Fruit fly (Drosophila melanogaster): Measurements from ENCODE around the gene CG7634.
A peak's percentile ranks its signal among the peaks of the same experiment; 100 is the strongest.

The CG7634 gene

DNA sequence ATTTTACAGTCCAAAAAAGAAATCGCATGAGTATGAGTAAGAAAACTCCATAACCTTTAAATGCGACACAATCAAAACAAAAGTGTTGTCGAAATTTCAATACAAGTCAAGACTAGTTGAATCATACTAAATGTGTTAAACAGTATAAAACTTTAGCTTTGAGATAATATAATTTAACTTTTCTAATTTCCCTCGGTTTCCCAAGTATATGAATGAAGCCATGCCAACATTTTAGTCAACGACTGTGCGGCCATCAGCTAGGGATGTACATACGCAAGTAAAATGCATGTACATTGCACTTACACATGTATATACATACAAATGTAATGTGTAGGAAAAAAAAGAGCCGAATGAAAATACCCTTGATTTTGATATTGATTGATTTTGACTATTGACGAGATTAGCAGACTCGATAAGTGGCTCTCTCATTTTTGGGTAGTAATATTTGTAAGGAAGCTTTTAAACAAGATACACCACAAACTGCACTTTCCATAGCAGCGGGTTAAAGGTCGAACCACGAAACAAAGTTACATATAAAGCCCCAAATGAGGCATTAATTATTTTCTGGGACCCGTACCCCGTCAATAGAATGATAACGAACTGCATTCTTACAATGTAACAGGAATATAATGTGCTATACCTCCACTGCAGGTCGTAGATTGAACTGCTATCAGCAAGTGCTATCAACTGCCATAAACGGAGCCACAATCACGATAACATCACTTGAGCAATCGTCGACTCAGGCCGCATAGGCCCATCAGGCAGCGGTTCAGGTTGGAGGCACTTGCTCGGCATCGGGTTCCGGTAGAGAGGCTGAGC lies 40.9 kb upstream of the CG7634 start (continued):
- no peak for TF ChIP-seq CG11902 (GFP tag; optimal IDR thresholded peaks at IDR 0.05)
- no peak for TF ChIP-seq CG16779 (tag; optimal IDR thresholded peaks at IDR 0.05)
- peak; percentile 16 for TF ChIP-seq CG8319 (GFP tag; optimal IDR thresholded peaks at IDR 0.05)
- no peak for TF ChIP-seq Blimp-1 (GFP tag; optimal IDR thresholded peaks at IDR 0.05)
- peak; percentile 66 for TF ChIP-seq Hr4 (GFP tag; optimal IDR thresholded peaks at IDR 0.05)
- peak; percentile 24 for TF ChIP-seq CG11762 (GFP tag; optimal IDR thresholded peaks at IDR 0.05; ENCODE audit: insufficient read depth)
- TF ChIP-seq dsx (GFP tag; optimal IDR thresholded peaks at IDR 0.05; ENCODE audit: poor library complexity, severe bottlenecking): peak; percentile 95
- TF ChIP-seq cyc (GFP tag; optimal IDR thresholded peaks at IDR 0.05): peak; percentile 48
- peak; percentile 49 for TF ChIP-seq Ets96B (tag; optimal IDR thresholded peaks at IDR 0.05)
- TF ChIP-seq vri (GFP tag; optimal IDR thresholded peaks at IDR 0.05): no peak
- peak; percentile 39 for TF ChIP-seq CG31627 (GFP tag; optimal IDR thresholded peaks at IDR 0.05)
- TF ChIP-seq CG11294 (GFP tag; IDR thresholded peaks at IDR 0.05): no peak
- no peak for TF ChIP-seq Lpt (GFP tag; optimal IDR thresholded peaks at IDR 0.05)
- TF ChIP-seq Sox15 (GFP tag; optimal IDR thresholded peaks at IDR 0.05): peak; percentile 12
- TF ChIP-seq CG8119 (GFP tag; IDR thresholded peaks at IDR 0.05): no peak; the same call in 2 of the 3 replicates
- TF ChIP-seq CG34406 (GFP tag; optimal IDR thresholded peaks at IDR 0.05): no peak

DNA sequence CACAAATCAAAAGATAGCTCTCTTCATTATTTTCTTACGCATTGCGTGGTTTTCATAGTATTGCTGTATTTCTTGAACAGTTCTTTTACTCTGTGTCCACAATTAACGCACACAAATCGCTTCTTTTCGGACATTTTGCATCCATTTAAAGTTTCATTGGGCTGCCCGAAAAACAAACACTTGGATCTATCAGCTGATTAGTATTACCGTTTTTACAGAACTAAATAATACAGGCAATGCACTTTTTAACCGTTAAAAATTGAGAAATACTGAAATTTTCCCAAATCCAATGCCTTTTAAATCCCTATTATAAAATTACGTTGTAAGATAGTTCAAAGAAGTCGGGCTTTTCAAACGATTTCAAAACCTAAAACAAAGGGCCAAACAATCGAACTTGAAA lies 36.1 kb upstream of the CG7634 start, which contains the start of gene Arv1:
Gene Arv1, minus strand, starts transcription at position 226 of the 400 bp plus-strand sequence.
- TF ChIP-seq cyc (GFP tag; optimal IDR thresholded peaks at IDR 0.05): no peak
- TF ChIP-seq Sox102F (GFP tag; optimal IDR thresholded peaks at IDR 0.05): no peak
- TF ChIP-seq dsx (GFP tag; optimal IDR thresholded peaks at IDR 0.05; ENCODE audit: poor library complexity, severe bottlenecking): no peak
- TF ChIP-seq CG8119 (GFP tag; IDR thresholded peaks at IDR 0.05): no peak
- no peak for TF ChIP-seq Eip78C (GFP tag)
- TF ChIP-seq Eip75B (GFP tag; optimal IDR thresholded peaks at IDR 0.05): no peak
- no peak for TF ChIP-seq CG11294 (GFP tag; IDR thresholded peaks at IDR 0.05)
- no peak for TF ChIP-seq Sox15 (GFP tag; optimal IDR thresholded peaks at IDR 0.05)
- no peak for TF ChIP-seq salr (GFP tag; optimal IDR thresholded peaks at IDR 0.05)
- no peak for TF ChIP-seq Sox14 (GFP tag; optimal IDR thresholded peaks at IDR 0.05)
- TF ChIP-seq dac (GFP tag; optimal IDR thresholded peaks at IDR 0.05): no peak
- no peak for TF ChIP-seq CG6276 (GFP tag; optimal IDR thresholded peaks at IDR 0.05)
- no peak for TF ChIP-seq CG7368 (GFP tag; optimal IDR thresholded peaks at IDR 0.05)
- no peak for TF ChIP-seq CG3032 (tag; optimal IDR thresholded peaks at IDR 0.05)
- no peak for TF ChIP-seq CG32006 (GFP tag; optimal IDR thresholded peaks at IDR 0.05)

DNA sequence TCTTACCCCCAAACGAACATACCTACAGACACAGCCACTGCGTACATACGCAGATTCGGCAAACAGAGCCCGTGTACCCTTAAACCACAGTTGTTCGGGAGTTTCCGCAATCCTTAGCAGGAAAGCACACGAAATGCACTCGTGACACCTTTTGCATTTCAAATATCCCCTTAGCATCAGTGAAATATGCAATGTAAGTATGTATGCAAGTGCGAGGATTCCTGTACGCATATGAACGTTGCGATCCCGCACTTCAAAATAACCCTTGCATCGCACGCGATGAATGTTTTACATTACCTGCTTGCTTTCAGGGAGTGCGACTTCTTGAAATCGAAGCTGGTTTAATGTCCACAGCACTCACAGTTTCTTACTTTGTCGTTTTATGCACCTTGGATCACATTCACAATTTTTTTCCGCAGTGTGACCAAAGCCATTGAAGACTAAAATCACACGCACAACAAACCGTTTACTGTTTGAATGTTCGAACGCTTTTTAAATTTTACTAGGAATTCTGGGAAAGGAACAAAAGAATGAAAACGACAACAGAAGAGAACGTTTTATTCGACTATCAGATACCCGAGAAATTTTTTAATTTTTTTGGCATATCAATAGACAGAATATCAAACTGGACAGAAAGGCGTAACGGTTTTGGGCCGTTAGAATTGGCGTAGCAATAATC lies 31.8 kb upstream of the CG7634 start, which contains the start of gene Mkrn1:
Gene Mkrn1, minus strand, starts transcription at position 444 of the 679 bp plus-strand sequence.
- TF ChIP-seq CG6854 (GFP tag; optimal IDR thresholded peaks at IDR 0.05) (peak; percentile 23), dsx (GFP tag; optimal IDR thresholded peaks at IDR 0.05; ENCODE audit: poor library complexity, severe bottlenecking) (peak; percentile 81), Blimp-1 (GFP tag; optimal IDR thresholded peaks at IDR 0.05) (no peak)

DNA sequence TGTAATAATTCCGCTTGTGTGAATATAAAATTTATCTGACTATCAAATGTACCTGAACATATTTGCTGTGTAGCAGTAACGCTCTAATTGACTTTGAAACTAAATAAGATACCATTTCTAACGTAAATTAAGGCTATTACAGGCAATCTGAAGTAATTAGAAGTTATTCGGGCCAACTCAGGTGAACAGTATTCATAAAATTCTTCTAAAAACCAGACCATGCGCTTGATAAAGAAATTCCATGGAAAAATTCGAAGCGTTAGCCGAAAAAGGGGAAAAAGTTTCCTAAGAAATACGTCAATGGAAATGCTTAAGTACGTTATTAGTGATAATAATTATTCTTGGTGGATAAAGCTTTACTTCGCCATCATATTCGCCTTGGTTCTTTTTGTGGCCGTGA lies 30.9 kb upstream of the CG7634 start, which contains the start of gene ppk5:
Gene ppk5, plus strand, starts transcription at position 301 of the 400 bp plus-strand sequence.
- no peak for TF ChIP-seq Ets96B (tag; optimal IDR thresholded peaks at IDR 0.05)
- TF ChIP-seq CG1621 (tag; optimal IDR thresholded peaks at IDR 0.05): no peak
- TF ChIP-seq CG8319 (GFP tag; optimal IDR thresholded peaks at IDR 0.05): no peak
- no peak for TF ChIP-seq CG11902 (GFP tag; optimal IDR thresholded peaks at IDR 0.05)
- TF ChIP-seq Eip75B (GFP tag; optimal IDR thresholded peaks at IDR 0.05): no peak
- TF ChIP-seq Sox102F (GFP tag; optimal IDR thresholded peaks at IDR 0.05): no peak
- no peak for TF ChIP-seq CG8119 (GFP tag; IDR thresholded peaks at IDR 0.05)
- TF ChIP-seq eg (GFP tag; IDR thresholded peaks at IDR 0.05): no peak
- TF ChIP-seq dsx (GFP tag; optimal IDR thresholded peaks at IDR 0.05; ENCODE audit: poor library complexity, severe bottlenecking): no peak
- TF ChIP-seq svp (GFP tag): no peak
- no peak for TF ChIP-seq CG11294 (GFP tag; IDR thresholded peaks at IDR 0.05)
- TF ChIP-seq CG6808 (GFP tag; optimal IDR thresholded peaks at IDR 0.05): no peak
- TF ChIP-seq Gug (GFP tag; IDR thresholded peaks at IDR 0.05): no peak
- TF ChIP-seq Eip78C (GFP tag): no peak
- TF ChIP-seq CG10669 (GFP tag; optimal IDR thresholded peaks at IDR 0.05): no peak
- TF ChIP-seq ss (GFP tag; optimal IDR thresholded peaks at IDR 0.05): no peak
- no peak for TF ChIP-seq net (GFP tag; optimal IDR thresholded peaks at IDR 0.05)
- no peak for TF ChIP-seq OdsH (GFP tag; optimal IDR thresholded peaks at IDR 0.05)
- TF ChIP-seq Hr38 (GFP tag; optimal IDR thresholded peaks at IDR 0.05): no peak

All from whole organism, prepupa.